Worm (Caenorhabditis elegans): ENCODE data around the gene irld-55.

The irld-55 gene

ce11 chrIV:14019883-14020282 lies at the start of gene irld-55, which contains the start of gene irld-56:
TSS of gene irld-55 (plus strand) at chrIV:14020198.
TSS of gene irld-56 (minus strand) at chrIV:14019983.
- no peak for TF ChIP-seq let-526 (GFP tag; IDR thresholded peaks at IDR 0.05)
- TF ChIP-seq F57C9.4 (tag; optimal IDR thresholded peaks at IDR 0.05), result no peak
- no peak for TF ChIP-seq chd-7 (tag; optimal IDR thresholded peaks at IDR 0.05)
- TF ChIP-seq sptf-2 (GFP tag; optimal IDR thresholded peaks at IDR 0.05), result no peak
- TF ChIP-seq bed-1 (GFP tag; IDR thresholded peaks at IDR 0.05), result no peak
- TF ChIP-seq snpc-1.3 (tag; optimal IDR thresholded peaks at IDR 0.05; ENCODE audit: insufficient read depth), result no peak
- TF ChIP-seq F57A8.1 (GFP tag; optimal IDR thresholded peaks at IDR 0.05), result no peak
- TF ChIP-seq ztf-22 (GFP tag; optimal IDR thresholded peaks at IDR 0.05), result no peak
- no peak for TF ChIP-seq Y95B8A.8 (GFP tag; IDR thresholded peaks at IDR 0.05)
- TF ChIP-seq F49E8.2 (tag; optimal IDR thresholded peaks at IDR 0.05; ENCODE audit: insufficient read depth), result no peak
- TF ChIP-seq rpc-1 (optimal IDR thresholded peaks at IDR 0.05), result no peak
- no peak for TF ChIP-seq rpc-1 (tag; optimal IDR thresholded peaks at IDR 0.05)
- no peak for TF ChIP-seq lsl-1 (GFP tag; optimal IDR thresholded peaks at IDR 0.05)
- TF ChIP-seq K11D2.4 (GFP tag; IDR thresholded peaks at IDR 0.05), result no peak
- no peak for TF ChIP-seq lin-35 (GFP tag; optimal IDR thresholded peaks at IDR 0.05)
- no peak for TF ChIP-seq unc-130 (GFP tag; optimal IDR thresholded peaks at IDR 0.05)
- no peak for TF ChIP-seq efl-1 (GFP tag; optimal IDR thresholded peaks at IDR 0.05)

- TF ChIP-seq ztf-25 (GFP tag; IDR thresholded peaks at IDR 0.05), result no peak
- TF ChIP-seq snpc-4 (GFP tag; optimal IDR thresholded peaks at IDR 0.05), result no peak
- peak in 3 of 4 experiments; percentile 10 to 58 (median 47) for TF ChIP-seq snpc-4 (tag; optimal IDR thresholded peaks at IDR 0.05)
- TF ChIP-seq ceh-100 (GFP tag; IDR thresholded peaks at IDR 0.05), result 0 out of 2 replicates have a peak, but pooled peaks have one; percentile 36
- TF ChIP-seq mcd-1 (GFP tag; IDR thresholded peaks at IDR 0.05), result peak; percentile 90
- peak; percentile 70 for TF ChIP-seq nhr-80 (tag; optimal IDR thresholded peaks at IDR 0.05)
- TF ChIP-seq lir-1 (GFP tag; conservative IDR thresholded peaks at IDR 0.05), result no peak
- TF ChIP-seq madf-10 (tag; optimal IDR thresholded peaks at IDR 0.05), result peak; percentile 89
- peak; percentile 65 for TF ChIP-seq K12H6.12 (tag; optimal IDR thresholded peaks at IDR 0.05)
- TF ChIP-seq unc-62 (GFP tag; optimal IDR thresholded peaks at IDR 0.05), result peak; percentile 0
- TF ChIP-seq nhr-90 (tag; optimal IDR thresholded peaks at IDR 0.05), result no peak
- peak; percentile 83 for TF ChIP-seq attf-5 (GFP tag; optimal IDR thresholded peaks at IDR 0.05)
Measured at ce11 chrIV:13979797-13980459, 40.1 kb upstream of the irld-55 start, which contains the start of gene dnbp-1. TSS of gene dnbp-1 (minus strand) at chrIV:13979847.

DNA sequence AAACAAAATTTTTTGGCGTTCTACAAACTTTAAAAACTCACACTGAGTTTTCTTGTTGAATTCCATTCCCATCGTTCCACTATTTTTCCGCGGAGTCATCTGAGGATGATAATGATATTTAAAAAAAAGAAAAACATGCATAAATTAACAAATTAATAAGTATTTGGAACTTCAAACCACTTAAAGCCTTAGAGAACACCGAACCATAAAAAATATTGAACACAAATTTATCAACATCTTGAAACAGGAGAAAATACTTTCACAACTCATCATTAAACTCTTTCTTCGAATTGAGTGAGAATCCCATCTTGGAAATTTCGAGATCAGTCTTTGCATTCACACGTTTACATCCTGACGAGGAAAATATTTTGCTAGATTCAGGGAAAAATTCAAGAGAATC lies 37.6 kb upstream of the irld-55 start, which contains the start of gene gei-18:
Gene gei-18 (minus strand): TSS at position 101 of the 400 bp plus-strand sequence.
- TF ChIP-seq lsl-1 (GFP tag; optimal IDR thresholded peaks at IDR 0.05) (no peak), nhr-80 (tag; optimal IDR thresholded peaks at IDR 0.05) (no peak), K12H6.12 (tag; optimal IDR thresholded peaks at IDR 0.05) (no peak), ama-1 (optimal IDR thresholded peaks at IDR 0.05) (no peak), ama-1 (GFP tag; optimal IDR thresholded peaks at IDR 0.05) (no peak), Y95B8A.8 (GFP tag; IDR thresholded peaks at IDR 0.05) (no peak), dpl-1 (GFP tag; optimal IDR thresholded peaks at IDR 0.05) (no peak), nfyb-1 (GFP tag; IDR thresholded peaks at IDR 0.05) (no peak), rec-8 (tag; optimal IDR thresholded peaks at IDR 0.05) (no peak), tbx-9 (tag; optimal IDR thresholded peaks at IDR 0.05; ENCODE audit: borderline replicate concordance) (no peak), snpc-1.3 (tag; optimal IDR thresholded peaks at IDR 0.05; ENCODE audit: insufficient read depth) (no peak), dpff-1 (tag; optimal IDR thresholded peaks at IDR 0.05) (no peak), Y67H2A.10 (GFP tag; conservative IDR thresholded peaks at IDR 0.05) (no peak), lin-26 (GFP tag; IDR thresholded peaks at IDR 0.05) (no peak)
